Fruit fly (Drosophila melanogaster): ENCODE data around the gene CG43897.

- TF ChIP-seq HLH106 (tag; optimal IDR thresholded peaks at IDR 0.05): no peak
- no peak for TF ChIP-seq Hr78 (GFP tag; optimal IDR thresholded peaks at IDR 0.05)
- TF ChIP-seq OdsH (GFP tag; optimal IDR thresholded peaks at IDR 0.05): no peak
Measured at dm6 chr3L:9829154-9829553, 15.5 kb downstream of the CG43897 start.
